Worm (Caenorhabditis elegans) whole organism, L3 larva: Measurements from ENCODE around the gene ttr-21.

Experiments used
- ZK546.5 ChIP-seq: sonication (generic microtip); optimal IDR thresholded peaks from 2 replicates; lab custom pipeline; 2017; ENCODE audit warnings: missing biosample characterization, missing genetic modification characterization
- aly-2 ChIP-seq: fragments of 150-350 bp; optimal IDR thresholded peaks from 2 replicates; lab custom pipeline; 2014; ENCODE audit warnings: missing biosample characterization, missing genetic modification characterization
- ceh-16 ChIP-seq: sonication (generic microtip); optimal IDR thresholded peaks from 2 replicates; lab custom pipeline; 2017; ENCODE audit warnings: missing biosample characterization, missing genetic modification characterization
- jun-1 ChIP-seq: fragments of 150-350 bp; optimal IDR thresholded peaks from 2 replicates; lab custom pipeline; 2014; ENCODE audit warnings: missing biosample characterization, missing genetic modification reagents, missing genetic modification characterization
- mdl-1 ChIP-seq: fragments of 150-350 bp; optimal IDR thresholded peaks from 2 replicates; lab custom pipeline; 2014; ENCODE audit warnings: missing biosample characterization, missing genetic modification characterization
- nhr-12 ChIP-seq: fragments of 150-350 bp; optimal IDR thresholded peaks from 2 replicates; lab custom pipeline; 2014; ENCODE audit warnings: missing biosample characterization, missing genetic modification characterization
- nhr-25 ChIP-seq: sonication (generic microtip); optimal IDR thresholded peaks from 2 replicates; lab custom pipeline; 2017; ENCODE audit warnings: missing biosample characterization, missing genetic modification characterization
- nhr-28 ChIP-seq: fragments of 150-350 bp; optimal IDR thresholded peaks from 2 replicates; lab custom pipeline; 2014; ENCODE audit warnings: missing biosample characterization, missing genetic modification characterization
- pqm-1 ChIP-seq: fragments of 150-350 bp; optimal IDR thresholded peaks from 2 replicates; lab custom pipeline; 2017; ENCODE audit warnings: missing biosample characterization, missing genetic modification characterization, inconsistent platforms
- snpc-4 ChIP-seq: fragments of 150-350 bp; optimal IDR thresholded peaks from 2 replicates; lab custom pipeline; 2014; ENCODE audit warnings: missing biosample characterization, missing genetic modification characterization
- unc-62 ChIP-seq: fragments of 150-350 bp; sonication (generic microtip); optimal IDR thresholded peaks from 4 replicates; lab custom pipeline; 2014; ENCODE audit warnings: missing biosample characterization, missing genetic modification reagents, missing genetic modification characterization

DNA sequence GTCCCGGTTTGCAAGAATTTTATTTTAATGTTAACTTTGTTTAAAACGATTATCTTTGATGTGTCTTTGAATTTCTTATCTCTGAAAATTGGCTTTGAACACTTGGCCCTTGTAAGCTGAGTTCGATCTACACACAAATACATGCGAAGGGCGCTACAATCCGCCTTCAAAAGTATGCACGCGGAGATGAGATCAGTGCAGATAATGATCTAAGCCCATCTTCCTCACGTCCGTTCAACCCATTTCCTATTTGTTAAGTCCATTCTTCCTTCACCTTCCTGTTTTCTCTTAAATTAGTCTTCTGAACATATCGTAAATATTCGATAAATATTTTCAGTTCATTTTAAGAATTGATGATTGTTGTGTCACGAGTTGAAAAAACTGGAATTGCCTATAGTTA lies 12.1 kb upstream of the ttr-21 start, which contains the start of gene nhr-175:
- peak; percentile 52 for TF ChIP-seq nhr-25 (tag; lab: Kevin White, UChicago)
- no peak for TF ChIP-seq jun-1 (tag; lab: Kevin White, UChicago)
- TF ChIP-seq mdl-1 (tag; lab: Kevin White, UChicago), result no peak
- TF ChIP-seq nhr-28, result no peak
- TF ChIP-seq ZK546.5 (tag; lab: Kevin White, UChicago), result no peak
- TF ChIP-seq ceh-16 (tag; lab: Kevin White, UChicago), result no peak
- TF ChIP-seq pqm-1 (tag; lab: Kevin White, UChicago), result no peak
- no peak for TF ChIP-seq nhr-12
- TF ChIP-seq snpc-4 (tag; lab: Kevin White, UChicago), result no peak
- TF ChIP-seq aly-2 (tag; lab: Kevin White, UChicago), result no peak
- no peak for TF ChIP-seq unc-62
